Worm (Caenorhabditis elegans) whole organism, L4/young adult: ENCODE measurements around the gene F09F7.6.

Experiments
- dao-5 ChIP-seq: sonication (generic microtip); optimal IDR thresholded peaks from 2 replicates; lab custom pipeline; 2016; ENCODE audit warnings: missing genotype, missing genetic modification characterization, moderate library complexity, missing compliant biosample characterization
- him-1 ChIP-seq: sonication (generic microtip); optimal IDR thresholded peaks from 2 replicates; lab custom pipeline; 2016; ENCODE audit warnings: missing genotype, missing genetic modification reagents, missing genetic modification characterization, missing compliant biosample characterization

ce11 chrIII:5503669-5504068 is 48.3 kb downstream of the F09F7.6 start:
- TF ChIP-seq dao-5 (tag; lab: Kevin White, UChicago) = no peak
- no peak for TF ChIP-seq him-1 (tag; lab: Kevin White, UChicago)
